Worm (Caenorhabditis elegans) whole organism, L4/young adult: ENCODE results near the gene F41B5.1.

Experiments used
- W03F9.2 ChIP-seq: fragments of 150-350 bp; optimal IDR thresholded peaks from 2 replicates; lab custom pipeline; 2014; ENCODE audit warnings: missing biosample characterization, missing genetic modification characterization
- dao-5 ChIP-seq: sonication (generic microtip); optimal IDR thresholded peaks from 2 replicates; lab custom pipeline; 2016; ENCODE audit warnings: missing genotype, missing genetic modification characterization, moderate library complexity, missing compliant biosample characterization
- him-1 ChIP-seq: sonication (generic microtip); optimal IDR thresholded peaks from 2 replicates; lab custom pipeline; 2016; ENCODE audit warnings: missing genotype, missing genetic modification reagents, missing genetic modification characterization, missing compliant biosample characterization

DNA sequence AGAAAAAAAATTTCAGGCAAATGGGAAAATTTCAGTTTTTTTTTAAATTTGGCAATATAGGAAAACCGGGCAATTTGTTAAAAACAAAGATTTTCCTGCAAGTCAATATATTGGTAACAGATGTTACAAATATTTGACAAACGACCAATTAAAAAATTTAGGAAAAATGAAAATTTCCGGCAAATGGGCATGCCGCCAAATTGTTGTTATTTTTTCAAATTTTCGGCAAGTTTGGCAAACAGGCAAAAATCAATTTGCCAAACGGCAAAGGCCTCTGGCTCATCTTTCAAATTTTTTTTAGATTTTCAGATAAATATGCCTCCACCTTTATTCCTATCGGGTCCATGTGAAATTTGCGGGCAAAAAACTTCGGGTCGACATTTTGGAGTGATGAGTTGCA, 33.6 kb upstream of the F41B5.1 start, which contains the start of gene nhr-128:
- TF ChIP-seq him-1 (tag; lab: Kevin White, UChicago) (no peak), dao-5 (no peak), W03F9.2 (no peak)
